Worm (Caenorhabditis elegans) whole organism, L1 larva: ENCODE results near the gene oat-1.

Source experiments
- C16A3.4 ChIP-seq: fragments of 150-350 bp; optimal IDR thresholded peaks from 2 replicates; lab custom pipeline; 2014; ENCODE audit warnings: missing biosample characterization, missing genetic modification characterization
- aly-2 ChIP-seq: fragments of 150-350 bp; optimal IDR thresholded peaks from 2 replicates; lab custom pipeline; 2014; ENCODE audit warnings: missing biosample characterization, missing genetic modification characterization

DNA sequence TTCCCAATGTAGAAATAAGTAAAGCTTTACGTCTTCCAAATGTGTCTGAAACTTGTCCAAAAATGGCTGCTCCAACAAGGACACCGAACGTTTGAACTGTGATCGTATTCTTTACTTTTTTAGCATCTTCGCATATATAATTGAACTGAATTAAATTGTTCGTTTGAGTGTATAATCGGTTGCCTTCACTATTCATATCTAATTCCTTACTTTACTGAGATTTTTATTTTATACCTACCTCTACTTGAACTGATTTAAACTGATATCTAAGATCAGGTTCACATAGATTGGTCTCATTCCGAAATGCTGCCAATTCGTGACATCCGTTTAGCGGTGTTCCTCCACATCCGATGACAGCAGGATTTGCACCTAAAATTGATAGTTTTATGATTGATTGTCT is 10.0 kb downstream of the oat-1 start:
- TF ChIP-seq C16A3.4 (tag; lab: Kevin White, UChicago) (no peak), aly-2 (tag; lab: Kevin White, UChicago) (no peak)
